Fruit fly (Drosophila melanogaster) whole organism, embryonic: ENCODE results near the gene tra.

Experiments used
- Atf3 ChIP-seq: fragments of 200-800 bp; sonication (Bioruptor generic); optimal IDR thresholded peaks from 3 replicates; lab custom pipeline; 2016; ENCODE audit warnings: missing biosample characterization, missing genetic modification characterization
- Bgb ChIP-seq: fragments of 200-800 bp; sonication (Bioruptor generic); IDR thresholded peaks from 2 replicates; pipeline ENCODE4 v1.3.6; 2022; ENCODE audit warnings: missing biosample characterization, missing genetic modification characterization; ENCODE audit not compliant: partially characterized antibody
- CG11695 ChIP-seq: fragments of 200-800 bp; sonication (Bioruptor generic); IDR thresholded peaks from 3 replicates; pipeline ENCODE4 v1.3.6; 2022; ENCODE audit warnings: missing biosample characterization, missing genetic modification characterization
- CG11723 ChIP-seq: fragments of 200-800 bp; sonication (Bioruptor generic); optimal IDR thresholded peaks from 2 replicates; lab custom pipeline; 2017; ENCODE audit warnings: missing biosample characterization, mild to moderate bottlenecking, missing genetic modification characterization
- CG12659 ChIP-seq: fragments of 200-800 bp; sonication (Bioruptor generic); optimal IDR thresholded peaks from 3 replicates; lab custom pipeline; 2017; ENCODE audit warnings: mild to moderate bottlenecking, missing biosample characterization, missing genetic modification reagents, missing genetic modification characterization
- CG13894 ChIP-seq: fragments of 200-800 bp; sonication (Bioruptor generic); optimal IDR thresholded peaks from 3 replicates; lab custom pipeline; 2018; ENCODE audit warnings: missing biosample characterization, mild to moderate bottlenecking, missing genetic modification characterization, moderate library complexity
- CG14050 ChIP-seq: fragments of 200-800 bp; sonication (Bioruptor generic); IDR thresholded peaks from 3 replicates; pipeline ENCODE4 v1.3.6; 2022; ENCODE audit warnings: missing biosample characterization, missing genetic modification characterization
- CG1529 ChIP-seq: fragments of 200-800 bp; sonication (Bioruptor generic); optimal IDR thresholded peaks from 3 replicates; lab custom pipeline; 2018; ENCODE audit warnings: missing biosample characterization, missing genetic modification characterization
- CG15514 ChIP-seq: fragments of 200-800 bp; sonication (Bioruptor generic); optimal IDR thresholded peaks from 3 replicates; lab custom pipeline; 2017; ENCODE audit warnings: missing biosample characterization, missing genetic modification characterization, mild to moderate bottlenecking, moderate library complexity, missing genetic modification reagents
- CG17186 ChIP-seq: fragments of 200-800 bp; sonication (Bioruptor generic); optimal IDR thresholded peaks from 3 replicates; lab custom pipeline; 2017; ENCODE audit warnings: missing biosample characterization, missing genetic modification reagents, missing genetic modification characterization
- CG17385 ChIP-seq: fragments of 200-800 bp; sonication (Bioruptor generic); optimal IDR thresholded peaks from 3 replicates; lab custom pipeline; 2018; ENCODE audit warnings: missing biosample characterization, mild to moderate bottlenecking, missing genetic modification characterization
- CG3163 ChIP-seq: fragments of 200-800 bp; sonication (Bioruptor generic); optimal IDR thresholded peaks from 3 replicates; lab custom pipeline; 2016; ENCODE audit warnings: missing biosample characterization, missing genetic modification characterization
- CG32767 ChIP-seq: fragments of 200-800 bp; sonication (Bioruptor generic); IDR thresholded peaks from 2 replicates; pipeline ENCODE4 v1.3.6; 2022; ENCODE audit warnings: missing biosample characterization, missing genetic modification characterization
- CG42726 ChIP-seq: fragments of 200-800 bp; sonication (Bioruptor generic); IDR thresholded peaks from 2 replicates; pipeline ENCODE4 v1.3.6; 2022; ENCODE audit warnings: missing biosample characterization, missing genetic modification characterization; ENCODE audit not compliant: partially characterized antibody
- CG6791 ChIP-seq: fragments of 200-800 bp; sonication (Bioruptor generic); IDR thresholded peaks from 3 replicates; pipeline ENCODE4 v1.3.6; 2022; ENCODE audit warnings: missing biosample characterization, missing genetic modification characterization; ENCODE audit not compliant: partially characterized antibody
- CG7556 ChIP-seq: fragments of 200-800 bp; sonication (Bioruptor generic); optimal IDR thresholded peaks from 2 replicates; lab custom pipeline; 2017; ENCODE audit warnings: missing biosample characterization, mild to moderate bottlenecking, missing genetic modification characterization
- Dad ChIP-seq: fragments of 200-800 bp; sonication (Bioruptor generic); optimal IDR thresholded peaks from 3 replicates; lab custom pipeline; 2016; ENCODE audit warnings: missing biosample characterization, missing genetic modification characterization
- Doc3 ChIP-seq: fragments of 200-800 bp; sonication (Bioruptor generic); IDR thresholded peaks from 3 replicates; pipeline ENCODE4 v1.3.6; 2022; ENCODE audit warnings: missing biosample characterization, missing genetic modification characterization; ENCODE audit not compliant: partially characterized antibody
- E2f2 ChIP-seq: fragments of 200-800 bp; sonication (Bioruptor generic); IDR thresholded peaks from 2 replicates; pipeline ENCODE4 v1.3.6; 2022; ENCODE audit warnings: missing biosample characterization, missing genetic modification characterization
- HLH3B ChIP-seq: fragments of 200-800 bp; sonication (Bioruptor generic); IDR thresholded peaks from 2 replicates; pipeline ENCODE4 v1.3.6; 2022; ENCODE audit warnings: missing biosample characterization, missing genetic modification characterization
- HLH54F ChIP-seq: fragments of 200-800 bp; sonication (Bioruptor generic); optimal IDR thresholded peaks from 3 replicates; lab custom pipeline; 2016; ENCODE audit warnings: missing biosample characterization, missing genetic modification characterization
- Hand ChIP-seq: fragments of 200-800 bp; sonication (Bioruptor generic); optimal IDR thresholded peaks from 2 replicates; lab custom pipeline; 2017; ENCODE audit warnings: mild to moderate bottlenecking, missing biosample characterization, missing genetic modification reagents, missing genetic modification characterization
- HmgZ ChIP-seq: fragments of 200-800 bp; sonication (Bioruptor generic); optimal IDR thresholded peaks from 2 replicates; lab custom pipeline; 2018; ENCODE audit warnings: missing biosample characterization, mild to moderate bottlenecking, missing genetic modification characterization
- Hr78 ChIP-seq, 2 experiments: fragments of 200-800 bp in 1 of 2; fragments of >200 bp in 1 of 2; sonication (Bioruptor generic) in 1 of 2; optimal IDR thresholded peaks; 2 replicates each; lab custom pipeline; 2017 to 2019; ENCODE audit warnings: missing biosample characterization in 2 of 2, missing genetic modification characterization in 2 of 2, mild to moderate bottlenecking in 1 of 2, moderate library complexity in 1 of 2
- MBD-R2 ChIP-seq: fragments of 200-800 bp; sonication (Bioruptor generic); IDR thresholded peaks from 2 replicates; pipeline ENCODE4 v1.3.6; 2022; ENCODE audit warnings: missing biosample characterization, missing genetic modification characterization
- MESR4 ChIP-seq: fragments of 200-800 bp; sonication (Bioruptor generic); optimal IDR thresholded peaks from 2 replicates; lab custom pipeline; 2018; ENCODE audit warnings: missing biosample characterization, mild to moderate bottlenecking, missing genetic modification characterization, moderate library complexity
- Mad ChIP-seq: fragments of 200-800 bp; sonication (Bioruptor generic); optimal IDR thresholded peaks from 2 replicates; lab custom pipeline; 2016; ENCODE audit warnings: missing biosample characterization, missing genetic modification characterization
- Max ChIP-seq: fragments of 200-800 bp; sonication (Bioruptor generic); optimal IDR thresholded peaks from 2 replicates; lab custom pipeline; 2016; ENCODE audit warnings: missing biosample characterization, mild to moderate bottlenecking, missing genetic modification characterization
- Mes4 ChIP-seq: fragments of 200-800 bp; sonication (Bioruptor generic); optimal IDR thresholded peaks from 2 replicates; lab custom pipeline; 2016; ENCODE audit warnings: missing biosample characterization, missing genetic modification characterization
- PHDP ChIP-seq: fragments of 200-800 bp; sonication (Bioruptor generic); optimal IDR thresholded peaks from 3 replicates; lab custom pipeline; 2018; ENCODE audit warnings: missing biosample characterization, mild to moderate bottlenecking, missing genetic modification characterization, moderate library complexity
- Poxn ChIP-seq: fragments of 200-800 bp; sonication (Bioruptor generic); IDR thresholded peaks from 2 replicates; pipeline ENCODE4 v1.3.6; 2022; ENCODE audit warnings: missing biosample characterization, missing genetic modification characterization
- Rfx ChIP-seq: fragments of 200-800 bp; sonication (Bioruptor generic); IDR thresholded peaks from 2 replicates; pipeline ENCODE4 v1.3.6; 2022; ENCODE audit warnings: missing biosample characterization, missing genetic modification characterization
- Sin3A ChIP-seq: fragments of >200 bp; optimal IDR thresholded peaks from 2 replicates; lab custom pipeline; 2018
- Trl ChIP-seq, 3 experiments: fragments of >200 bp in 2 of 3; fragments of 200-800 bp in 1 of 3; sonication (Bioruptor generic) in 1 of 3; optimal IDR thresholded peaks; 2 replicates in 1 of 3; 3 replicates in 2 of 3; lab custom pipeline; 2016 to 2017; ENCODE audit warnings: missing biosample characterization in 1 of 3, missing genetic modification characterization in 1 of 3
- Xbp1 ChIP-seq: fragments of 200-800 bp; sonication (Bioruptor generic); optimal IDR thresholded peaks from 3 replicates; lab custom pipeline; 2016; ENCODE audit warnings: missing biosample characterization, mild to moderate bottlenecking, missing genetic modification characterization
- amos ChIP-seq: fragments of 200-800 bp; sonication (Bioruptor generic); IDR thresholded peaks from 2 replicates; pipeline ENCODE4 v1.3.6; 2022; ENCODE audit warnings: missing biosample characterization, missing genetic modification characterization; ENCODE audit not compliant: partially characterized antibody
- ash1 ChIP-seq: fragments of 200-800 bp; sonication (Bioruptor generic); optimal IDR thresholded peaks from 2 replicates; lab custom pipeline; 2018; ENCODE audit warnings: missing biosample characterization, mild to moderate bottlenecking, missing genetic modification characterization
- ci ChIP-seq: fragments of 200-800 bp; sonication (Bioruptor generic); IDR thresholded peaks from 3 replicates; pipeline ENCODE4 v1.3.6; 2022; ENCODE audit warnings: missing biosample characterization, missing genetic modification characterization
- crc ChIP-seq: fragments of 200-800 bp; sonication (Bioruptor generic); optimal IDR thresholded peaks from 2 replicates; lab custom pipeline; 2016; ENCODE audit warnings: missing biosample characterization, missing genetic modification characterization
- dati ChIP-seq: fragments of 200-800 bp; sonication (Bioruptor generic); IDR thresholded peaks from 2 replicates; pipeline ENCODE4 v1.3.6; 2022; ENCODE audit warnings: missing biosample characterization, missing genetic modification characterization
- gcm2 ChIP-seq: fragments of 200-800 bp; sonication (Bioruptor generic); optimal IDR thresholded peaks from 2 replicates; lab custom pipeline; 2016; ENCODE audit warnings: missing biosample characterization, missing genetic modification characterization
- gfzf ChIP-seq: fragments of 200-800 bp; sonication (Bioruptor generic); optimal IDR thresholded peaks from 2 replicates; lab custom pipeline; 2016; ENCODE audit warnings: missing biosample characterization, mild to moderate bottlenecking, missing genetic modification characterization, moderate library complexity
- hkb ChIP-seq, 2 experiments: fragments of 200-800 bp in 1 of 2; fragments of >200 bp in 1 of 2; sonication (Bioruptor generic) in 1 of 2; IDR thresholded peaks in 1 of 2; optimal IDR thresholded peaks in 1 of 2; 2 replicates each; pipeline versions ENCODE4 v1.3.6 to Lab custom; 2017 to 2022; ENCODE audit warnings: missing biosample characterization in 1 of 2, missing genetic modification characterization in 1 of 2
- maf-S ChIP-seq: fragments of 200-800 bp; sonication (Bioruptor generic); optimal IDR thresholded peaks from 2 replicates; lab custom pipeline; 2016; ENCODE audit warnings: missing biosample characterization, missing genetic modification characterization
- nerfin-2 ChIP-seq: fragments of 200-800 bp; sonication (Bioruptor generic); IDR thresholded peaks from 2 replicates; pipeline ENCODE4 v1.3.6; 2022; ENCODE audit warnings: missing biosample characterization, missing genetic modification characterization; ENCODE audit not compliant: partially characterized antibody
- p53 ChIP-seq: fragments of 200-800 bp; sonication (Bioruptor generic); optimal IDR thresholded peaks from 2 replicates; lab custom pipeline; 2016; ENCODE audit warnings: missing biosample characterization, missing genetic modification characterization
- pan ChIP-seq, 4 experiments: fragments of >200 bp in 3 of 4; fragments of 200-800 bp in 1 of 4; sonication (Bioruptor generic) in 1 of 4; optimal IDR thresholded peaks in 3 of 4; IDR thresholded peaks in 1 of 4; 2 replicates each; pipeline versions ENCODE4 v1.3.6 to Lab custom; 2017 to 2022; ENCODE audit warnings: missing biosample characterization in 2 of 4, missing genetic modification characterization in 2 of 4, mixed read lengths in 1 of 4
- salm ChIP-seq: fragments of 200-800 bp; sonication (Bioruptor generic); optimal IDR thresholded peaks from 2 replicates; lab custom pipeline; 2018; ENCODE audit warnings: missing biosample characterization, mild to moderate bottlenecking, missing genetic modification characterization
- yki ChIP-seq: fragments of >200 bp; optimal IDR thresholded peaks from 3 replicates; lab custom pipeline; 2018

tra gene

DNA sequence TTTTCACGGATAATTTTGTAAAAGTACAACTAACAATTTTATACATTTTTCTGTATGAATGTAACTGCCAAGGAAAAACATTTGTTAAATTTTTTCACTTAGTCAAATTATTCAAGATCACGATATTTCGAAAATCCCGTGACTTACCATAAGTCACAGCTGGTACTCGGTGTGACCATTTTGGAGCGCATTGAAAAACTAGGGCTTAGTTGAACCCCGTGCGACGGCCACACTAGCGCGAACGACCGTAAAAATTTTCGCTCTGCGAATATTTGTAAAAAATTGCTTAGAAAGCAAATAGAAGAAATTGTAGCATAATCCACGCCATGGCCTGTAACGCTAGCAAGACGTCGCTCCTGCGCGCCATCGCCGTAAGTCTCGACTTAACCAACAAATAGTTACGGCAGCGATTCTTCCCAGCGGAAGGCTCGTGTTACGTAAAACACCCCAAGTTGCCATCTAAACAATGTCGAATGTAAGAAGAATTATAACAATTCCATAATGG lies 6.7 kb downstream of the tra start, which contains the start of gene UQCR-C2 (continued):
- TF ChIP-seq CG7556 (no peak), Max (GFP tag; lab: Kevin White, UChicago) (peak; percentile 9), p53 (GFP tag; lab: Kevin White, UChicago) (no peak), ash1 (GFP tag; lab: Kevin White, UChicago) (no peak), gcm2 (GFP tag; lab: Kevin White, UChicago) (no peak), Hr78 (GFP tag; optimal IDR thresholded peaks at IDR 0.05; lab: Kevin White, UChicago) (no peak), HmgZ (tag; lab: Kevin White, UChicago) (peak; percentile 75), hkb (optimal IDR thresholded peaks at IDR 0.05; lab: Kevin White, UChicago) (no peak), hkb (GFP tag; IDR thresholded peaks at IDR 0.05; lab: Robert Waterston, UW) (no peak), Xbp1 (peak; percentile 2), Trl (optimal IDR thresholded peaks at IDR 0.05; lab: Kevin White, UChicago) (no peak), Trl (GFP tag; optimal IDR thresholded peaks at IDR 0.05; lab: Kevin White, UChicago) (no peak), CG11723 (GFP tag; lab: Kevin White, UChicago) (no peak), CG13894 (tag; lab: Kevin White, UChicago) (peak; percentile 54), CG1529 (GFP tag; lab: Kevin White, UChicago) (no peak), Sin3A (peak; percentile 39), HLH54F (peak; percentile 11), CG3163 (GFP tag; lab: Kevin White, UChicago) (no peak), amos (GFP tag; lab: Robert Waterston, UW) (peak; percentile 30; the same call in 1 of the 2 replicates), Poxn (no peak), MESR4 (peak; percentile 96), E2f2 (GFP tag; lab: Robert Waterston, UW) (peak; percentile 63), nerfin-2 (GFP tag; lab: Robert Waterston, UW) (no peak), CG17385 (GFP tag; lab: Kevin White, UChicago) (no peak), gfzf (GFP tag; lab: Kevin White, UChicago) (peak; percentile 98), Mes4 (GFP tag; lab: Kevin White, UChicago) (no peak), CG32767 (GFP tag; lab: Robert Waterston, UW) (no peak), Hand (GFP tag; lab: Kevin White, UChicago) (peak; percentile 3), CG11695 (GFP tag; lab: Robert Waterston, UW) (no peak), Doc3 (peak; percentile 33; the same call in 1 of the 3 replicates), CG15514 (GFP tag; lab: Kevin White, UChicago) (peak; percentile 76), CG17186 (GFP tag; lab: Kevin White, UChicago) (peak; percentile 77), dati (no peak), Rfx (GFP tag; lab: Robert Waterston, UW) (peak; percentile 49), Atf3 (no peak), CG14050 (GFP tag; lab: Robert Waterston, UW) (no peak), CG42726 (GFP tag; lab: Robert Waterston, UW) (peak; percentile 44; the same call in 1 of the 2 replicates), PHDP (tag; lab: Kevin White, UChicago) (peak; percentile 40), yki (lab: Kevin White, UChicago) (no peak), ci (GFP tag; lab: Robert Waterston, UW) (peak; percentile 6; the same call in 1 of the 3 replicates), maf-S (GFP tag; lab: Kevin White, UChicago) (no peak), salm (tag; lab: Kevin White, UChicago) (no peak), Dad (GFP tag; lab: Kevin White, UChicago) (no peak), Mad (GFP tag; lab: Kevin White, UChicago) (no peak), pan (optimal IDR thresholded peaks at IDR 0.05; lab: Kevin White, UChicago) (no peak), pan (GFP tag; optimal IDR thresholded peaks at IDR 0.05 in 1 of 2, IDR thresholded peaks at IDR 0.05 in 1 of 2) (no peak), CG12659 (peak; percentile 60), Bgb (GFP tag; lab: Robert Waterston, UW) (peak; percentile 39), crc (GFP tag; lab: Kevin White, UChicago) (no peak), MBD-R2 (GFP tag; lab: Robert Waterston, UW) (peak; percentile 86), CG6791 (peak; percentile 19; the same call in 1 of the 3 replicates), HLH3B (GFP tag; lab: Robert Waterston, UW) (no peak)
